Worm (Caenorhabditis elegans): ENCODE measurements around the gene glna-1.

glna-1 gene

DNA sequence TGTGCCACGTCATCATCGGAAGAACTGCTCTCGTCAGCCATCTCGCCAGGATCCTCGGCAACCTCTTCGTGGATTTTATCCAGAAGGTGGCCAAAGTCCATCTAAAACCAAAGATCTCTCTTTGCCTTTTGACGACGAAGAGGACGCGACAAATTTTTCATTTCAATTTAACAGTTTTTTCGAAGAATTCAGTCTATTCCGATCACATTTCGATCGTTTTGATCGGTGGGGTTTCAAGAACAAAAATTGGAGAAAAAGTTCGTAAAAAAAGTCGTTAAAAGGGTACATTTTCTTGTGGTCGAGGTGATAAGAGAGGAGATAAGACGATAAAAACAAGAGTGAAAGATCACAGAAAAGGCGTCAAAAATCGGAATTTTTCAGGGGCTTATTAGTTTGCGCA, at the start of gene glna-1:
Gene glna-1 (minus strand): TSS at position 101 of the 400 bp plus-strand sequence.
- no peak for TF ChIP-seq him-1 (tag; optimal IDR thresholded peaks at IDR 0.05)
- TF ChIP-seq dao-5 (tag; optimal IDR thresholded peaks at IDR 0.05), result no peak
- TF ChIP-seq W03F9.2 (tag; optimal IDR thresholded peaks at IDR 0.05), result no peak

DNA sequence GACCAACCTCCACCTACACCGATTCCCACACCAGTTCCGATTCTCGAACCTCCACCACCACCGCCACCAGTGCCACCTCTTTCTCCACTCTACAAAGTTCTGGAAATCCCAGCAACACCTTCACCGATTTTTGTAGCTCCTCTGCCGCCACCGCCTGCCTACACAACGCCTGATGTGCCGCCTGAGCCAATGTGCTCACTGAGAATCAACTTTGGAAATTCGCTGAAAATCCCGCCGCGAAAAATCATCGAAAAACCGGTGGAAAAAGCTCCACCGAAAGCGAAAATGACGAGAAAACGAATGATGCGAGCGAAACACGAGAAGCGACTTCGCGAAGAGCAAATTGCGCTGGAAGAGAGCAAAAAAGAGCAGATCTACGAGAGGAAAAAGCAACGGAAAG, 46.5 kb upstream of the glna-1 start:
- TF ChIP-seq W03F9.2 (tag; optimal IDR thresholded peaks at IDR 0.05), result no peak
- TF ChIP-seq him-1 (tag; optimal IDR thresholded peaks at IDR 0.05), result no peak
- TF ChIP-seq dao-5 (tag; optimal IDR thresholded peaks at IDR 0.05), result no peak

DNA sequence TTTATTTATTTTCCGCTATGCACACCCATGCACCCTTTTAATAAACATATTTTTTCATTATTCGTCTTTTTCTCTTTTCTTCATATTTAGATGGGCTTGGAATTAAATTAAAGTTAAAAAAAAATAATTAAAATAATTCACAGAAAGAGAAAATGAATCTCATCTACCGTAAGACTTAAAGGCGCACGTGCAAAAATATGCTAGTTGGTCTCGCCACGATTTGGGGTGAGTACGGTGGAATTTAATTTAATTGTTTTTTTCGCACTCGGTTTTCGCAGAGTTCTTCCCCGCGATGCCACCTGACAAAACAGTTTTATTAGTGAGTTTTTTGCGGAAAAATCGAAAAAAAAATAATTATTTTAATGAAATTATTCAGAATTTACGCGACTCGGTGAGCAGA, 44.8 kb upstream of the glna-1 start, which contains the start of gene Y54E2A.8:
Gene Y54E2A.8 (plus strand): TSS at position 254 of the 400 bp plus-strand sequence.
- TF ChIP-seq dao-5 (tag; optimal IDR thresholded peaks at IDR 0.05) (no peak), W03F9.2 (tag; optimal IDR thresholded peaks at IDR 0.05) (no peak), him-1 (tag; optimal IDR thresholded peaks at IDR 0.05) (no peak)

DNA sequence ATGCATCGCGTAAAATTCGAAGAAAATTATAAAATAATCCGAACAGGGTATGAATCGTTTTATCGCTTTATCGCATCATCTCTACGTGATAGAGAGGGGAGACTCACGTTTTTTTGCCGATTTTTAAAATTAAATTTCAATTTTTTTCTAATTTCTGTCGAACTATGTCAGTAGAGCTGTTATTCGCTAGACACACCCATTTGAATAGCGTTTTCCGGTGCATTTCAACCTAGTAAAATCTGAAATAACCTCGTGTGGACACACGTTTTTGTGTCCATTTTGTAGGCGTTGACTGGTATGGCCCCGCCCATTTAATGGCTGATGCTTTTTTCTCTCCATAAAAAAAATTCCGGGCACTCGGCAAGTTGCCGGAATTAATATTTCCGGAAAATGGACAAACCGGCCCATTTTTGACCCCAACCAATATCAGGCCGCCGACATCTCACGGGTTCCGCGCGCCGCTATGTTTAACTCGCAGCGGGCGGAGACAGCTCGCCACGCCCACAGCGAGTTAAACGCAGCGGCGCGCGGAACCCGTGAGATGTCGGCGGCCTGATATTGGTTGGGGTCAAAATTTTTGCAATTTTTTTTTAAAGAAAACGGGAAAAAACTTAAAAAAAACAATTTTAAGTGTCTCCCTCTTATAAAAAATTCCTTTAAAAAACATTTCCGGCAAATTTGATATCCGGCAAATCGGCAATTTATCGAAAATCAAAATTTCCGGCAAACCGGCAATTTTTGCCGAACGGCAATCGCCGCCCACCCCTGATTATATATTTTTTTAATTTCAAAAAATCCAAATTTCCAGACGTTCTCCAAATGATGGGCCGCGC, 39.8 kb upstream of the glna-1 start, which contains the start of gene Y54E2A.7:
Gene Y54E2A.7 (minus strand): TSS at position 51 of the 833 bp plus-strand sequence.
- TF ChIP-seq W03F9.2 (tag; optimal IDR thresholded peaks at IDR 0.05) (no peak), dao-5 (tag; optimal IDR thresholded peaks at IDR 0.05) (no peak), him-1 (tag; optimal IDR thresholded peaks at IDR 0.05) (no peak)

DNA sequence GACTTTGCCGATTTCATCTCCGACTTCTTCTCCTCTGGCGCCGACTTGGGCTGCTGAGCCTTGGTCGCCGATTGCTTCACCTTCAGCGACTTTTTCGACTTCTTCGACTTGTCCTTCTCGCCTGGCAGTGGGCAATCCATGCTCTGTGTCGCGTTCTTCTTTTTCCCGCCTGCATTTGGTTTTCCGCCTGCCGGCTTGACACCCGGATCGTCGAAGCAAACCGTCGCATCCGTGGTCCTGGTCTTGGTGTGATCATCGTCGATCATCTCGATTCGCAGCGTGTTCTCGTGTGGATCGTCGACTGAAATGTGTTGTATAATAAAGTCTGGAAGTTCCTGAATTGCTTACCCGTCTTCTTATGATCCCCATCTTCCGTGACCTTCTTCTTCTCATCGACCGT, 38.8 kb upstream of the glna-1 start:
- TF ChIP-seq him-1 (tag; optimal IDR thresholded peaks at IDR 0.05) (no peak), dao-5 (tag; optimal IDR thresholded peaks at IDR 0.05) (no peak), W03F9.2 (tag; optimal IDR thresholded peaks at IDR 0.05) (no peak)

DNA sequence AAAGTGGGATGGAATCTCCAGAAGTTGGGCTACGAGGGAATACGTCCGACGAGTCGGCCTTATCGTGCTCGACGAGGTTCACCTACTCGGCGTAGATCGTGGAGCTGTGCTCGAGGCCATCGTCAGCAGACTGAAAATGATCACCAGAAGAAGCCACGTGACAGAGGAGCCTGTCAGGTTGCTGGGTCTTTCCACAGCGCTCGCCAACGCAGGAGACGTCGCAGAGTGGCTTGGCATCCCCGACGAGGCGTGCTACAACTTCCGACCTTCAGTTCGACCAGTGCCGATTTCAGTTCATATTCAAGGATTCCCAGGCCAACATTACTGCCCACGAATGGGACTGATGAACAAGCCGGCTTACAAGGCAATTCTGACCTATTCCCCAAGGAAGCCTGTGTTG, 37.8 kb upstream of the glna-1 start:
- TF ChIP-seq W03F9.2 (tag; optimal IDR thresholded peaks at IDR 0.05), result no peak
- no peak for TF ChIP-seq dao-5 (tag; optimal IDR thresholded peaks at IDR 0.05)
- TF ChIP-seq him-1 (tag; optimal IDR thresholded peaks at IDR 0.05), result no peak

DNA sequence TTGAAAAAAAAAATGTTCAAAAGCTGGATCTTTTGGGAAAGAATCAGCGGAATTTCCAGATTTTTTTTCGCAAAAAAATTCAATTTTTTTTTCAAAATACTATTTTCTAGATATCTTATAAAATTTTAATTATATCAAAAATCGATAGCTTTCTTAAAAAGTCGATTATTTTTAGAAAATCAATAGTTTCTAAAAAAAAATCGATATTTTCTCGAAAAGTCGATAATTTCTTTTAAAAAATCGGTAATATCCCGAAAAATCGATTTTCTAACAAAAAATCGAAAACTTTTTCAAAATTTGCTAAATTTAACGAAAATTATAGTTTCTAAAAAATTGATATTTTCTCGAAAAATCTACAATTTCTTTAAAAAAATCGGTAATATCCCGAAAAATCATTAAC, 35.5 kb upstream of the glna-1 start:
- TF ChIP-seq him-1 (tag; optimal IDR thresholded peaks at IDR 0.05), result no peak
- TF ChIP-seq W03F9.2 (tag; optimal IDR thresholded peaks at IDR 0.05), result no peak
- no peak for TF ChIP-seq dao-5 (tag; optimal IDR thresholded peaks at IDR 0.05)

DNA sequence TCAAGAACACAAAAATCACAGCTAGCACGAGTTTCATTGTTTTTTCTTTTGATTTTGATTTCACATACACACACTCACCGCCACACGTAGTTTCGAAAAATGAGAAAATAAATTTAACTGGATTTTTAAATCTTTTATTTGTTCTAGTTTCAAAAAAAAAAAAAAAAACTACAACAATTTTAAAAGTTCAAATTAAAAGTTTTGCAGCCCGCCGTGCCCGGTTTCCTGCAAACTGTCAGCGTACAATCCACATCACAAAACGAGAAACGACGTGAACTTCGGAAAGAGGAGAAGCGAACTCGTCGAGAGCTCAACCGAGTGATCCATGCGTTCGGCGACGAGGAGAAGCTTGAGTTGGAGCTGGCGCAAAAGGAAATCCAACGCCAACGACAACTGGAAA, 24.4 kb upstream of the glna-1 start, which contains the start of gene Y54E2A.5:
Gene Y54E2A.5 (minus strand): TSS at position 101 of the 400 bp plus-strand sequence.
- TF ChIP-seq W03F9.2 (tag; optimal IDR thresholded peaks at IDR 0.05), result no peak
- TF ChIP-seq dao-5 (tag; optimal IDR thresholded peaks at IDR 0.05), result no peak
- TF ChIP-seq him-1 (tag; optimal IDR thresholded peaks at IDR 0.05), result no peak

DNA sequence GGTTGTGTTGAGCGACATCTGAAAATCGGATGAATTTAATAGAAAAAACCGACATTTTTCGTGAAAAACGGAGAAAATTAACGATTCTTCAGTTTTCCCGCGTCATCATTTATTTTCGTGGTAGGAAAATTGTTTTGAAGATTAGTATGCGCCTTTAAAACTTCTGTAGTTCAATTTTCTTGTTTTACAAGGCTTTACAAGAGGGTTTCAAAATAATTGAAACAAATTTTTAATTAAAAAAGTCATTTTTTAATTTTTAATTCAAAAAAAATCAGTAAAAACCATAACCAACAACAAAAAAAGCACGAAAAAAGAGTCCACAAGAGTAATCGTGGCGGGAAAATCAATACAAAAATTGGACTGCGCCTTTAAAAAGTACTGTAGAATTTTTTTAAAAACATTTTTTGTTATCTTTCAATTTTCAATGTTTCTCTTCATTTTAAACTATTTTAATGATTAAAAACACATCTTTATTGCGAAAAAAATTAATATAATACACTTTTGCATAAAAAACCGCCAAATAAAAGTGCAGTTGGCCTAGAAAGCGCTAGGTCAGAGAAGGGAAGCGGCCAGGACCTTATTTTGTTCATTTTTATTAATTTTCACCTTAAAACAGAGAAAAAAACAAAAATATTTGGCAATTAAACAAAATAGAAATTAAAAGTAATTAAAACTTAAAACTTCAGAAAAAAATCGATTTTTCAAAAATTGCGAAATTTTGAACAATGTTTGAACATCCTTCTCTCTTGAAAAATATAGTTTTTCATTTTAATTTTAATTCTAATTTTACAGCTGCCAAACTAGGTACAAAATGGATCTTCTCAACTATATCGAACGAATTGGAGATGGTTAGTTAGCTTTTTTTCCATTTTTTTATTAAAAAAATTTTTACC, 20.8 kb upstream of the glna-1 start, which contains the start of the genes tac-1 and Y54E2A.4:
Gene tac-1 (minus strand): TSS at position 20 of the 893 bp plus-strand sequence.
Gene Y54E2A.4 (plus strand): TSS at position 765 of the 893 bp plus-strand sequence.
- peak; percentile 7 for TF ChIP-seq W03F9.2 (tag; optimal IDR thresholded peaks at IDR 0.05)
- TF ChIP-seq dao-5 (tag; optimal IDR thresholded peaks at IDR 0.05), result no peak

DNA sequence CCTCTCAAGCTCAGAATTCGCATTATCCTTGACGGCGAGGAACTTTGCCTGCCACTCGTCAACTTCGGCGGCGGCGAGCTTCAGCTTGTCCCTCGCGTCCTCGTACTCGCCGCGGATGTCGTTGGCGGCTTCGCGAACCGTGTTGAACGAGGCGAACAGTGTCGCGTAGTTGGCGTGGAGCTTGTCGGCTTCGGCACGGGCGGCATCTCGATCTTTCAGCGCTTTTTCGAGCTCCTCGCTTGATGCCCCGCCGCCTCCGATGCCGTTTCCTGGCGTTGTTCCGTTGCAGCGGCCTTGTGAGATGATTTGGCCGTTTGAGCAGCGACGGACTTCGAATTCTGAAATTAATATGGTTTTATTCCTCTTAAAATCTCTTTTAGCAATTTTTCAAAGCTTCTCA, 19.9 kb upstream of the glna-1 start:
- no peak for TF ChIP-seq W03F9.2 (tag; optimal IDR thresholded peaks at IDR 0.05)

DNA sequence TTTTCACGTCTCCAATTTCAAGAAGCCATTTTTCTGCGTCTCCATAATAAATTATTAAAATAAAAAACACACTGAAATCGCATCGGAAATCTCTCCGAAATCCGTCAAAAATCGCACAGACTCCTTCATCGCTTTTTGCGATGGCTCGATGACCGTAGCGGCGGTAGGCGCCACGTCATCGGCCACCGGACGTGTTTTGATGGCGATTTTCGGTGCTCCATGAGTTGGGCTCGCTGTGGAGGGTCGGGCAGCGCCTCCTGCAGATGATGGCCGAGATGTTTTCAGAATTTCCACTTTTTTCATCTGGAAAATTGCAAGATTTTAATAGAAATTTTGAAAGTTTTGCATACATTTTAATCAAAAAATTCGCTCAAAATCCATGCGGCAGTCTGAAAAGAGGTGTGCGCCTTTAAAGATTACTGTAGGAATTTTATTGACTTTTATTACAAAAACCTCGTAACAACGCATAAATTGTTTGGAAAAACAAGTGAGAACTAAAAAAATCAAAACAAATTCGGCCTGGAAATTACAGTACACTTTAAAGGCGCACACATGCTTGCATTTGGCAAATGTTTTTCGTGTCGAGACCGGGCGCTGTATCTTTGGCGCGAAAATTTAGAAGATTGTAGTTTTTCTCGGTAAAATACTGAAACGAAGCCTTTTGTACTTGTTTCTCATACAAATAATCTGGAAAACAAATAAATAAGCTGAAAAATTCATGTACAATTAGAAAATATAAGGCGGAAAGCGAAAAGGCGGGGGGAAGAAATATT, 19.0 kb upstream of the glna-1 start, which contains the start of gene smg-9:
Gene smg-9 (minus strand): TSS at position 663 of the 773 bp plus-strand sequence.
- TF ChIP-seq dao-5 (tag; optimal IDR thresholded peaks at IDR 0.05), result no peak
- no peak for TF ChIP-seq W03F9.2 (tag; optimal IDR thresholded peaks at IDR 0.05)
- TF ChIP-seq him-1 (tag; optimal IDR thresholded peaks at IDR 0.05), result no peak

DNA sequence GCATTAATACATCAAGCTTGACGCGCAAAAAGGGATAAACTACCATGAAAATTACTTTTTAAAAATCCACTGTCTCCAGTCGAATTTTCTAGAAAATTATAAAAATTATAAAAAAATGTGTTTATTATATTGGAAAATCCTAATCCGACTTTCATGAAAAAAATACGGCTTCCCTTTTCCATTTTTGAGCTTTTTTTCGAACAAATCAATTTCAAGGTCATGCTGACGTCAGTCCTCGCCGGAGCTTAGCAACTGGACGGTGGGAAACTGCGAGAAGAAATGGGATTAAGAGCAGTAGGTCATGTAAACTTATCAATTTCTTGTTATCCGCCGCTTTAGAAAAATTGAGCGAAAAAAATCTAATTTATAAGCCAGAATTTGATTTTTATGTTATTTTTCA, 11.8 kb upstream of the glna-1 start:
- TF ChIP-seq W03F9.2 (tag; optimal IDR thresholded peaks at IDR 0.05) (no peak), dao-5 (tag; optimal IDR thresholded peaks at IDR 0.05) (no peak), him-1 (tag; optimal IDR thresholded peaks at IDR 0.05) (no peak)

DNA sequence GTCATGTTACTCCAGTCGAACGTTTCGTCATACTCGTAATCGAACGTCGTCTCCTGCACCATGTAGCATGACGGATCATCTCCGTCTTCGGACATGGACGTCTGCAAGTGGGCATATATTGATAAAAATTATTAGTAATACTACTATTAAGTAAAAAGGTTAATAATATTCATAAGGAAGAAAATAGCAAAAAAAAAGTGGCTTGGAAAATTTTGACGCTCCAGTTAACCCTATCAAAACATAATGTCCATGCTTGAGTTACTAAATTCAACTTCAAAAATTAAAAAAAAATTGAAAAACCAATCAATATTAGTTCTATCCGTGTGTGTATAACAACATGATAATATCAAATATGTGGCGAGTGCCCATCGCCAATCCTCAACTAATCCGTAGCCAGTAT, 5.8 kb upstream of the glna-1 start, which contains the start of gene npr-34:
Gene npr-34 (minus strand): TSS at position 101 of the 400 bp plus-strand sequence.
- no peak for TF ChIP-seq dao-5 (tag; optimal IDR thresholded peaks at IDR 0.05)

Measured in whole organism, L4/young adult.